Worm (Caenorhabditis elegans) whole organism, midembryonic: Measurements from ENCODE around the gene lpd-7.

ENCODE experiments used
- klf-2 ChIP-seq: fragments of 200-800 bp; sonication (Bioruptor generic); conservative IDR thresholded peaks from 2 replicates; pipeline ENCODE4 v1.3.6; 2022; ENCODE audit warnings: missing genetic modification reagents, missing genetic modification characterization, missing compliant biosample characterization
- med-1 ChIP-seq: sonication (generic microtip); optimal IDR thresholded peaks from 2 replicates; lab custom pipeline; 2017; ENCODE audit warnings: missing genetic modification characterization, mild to moderate bottlenecking, missing compliant biosample characterization, antibody characterized with exemption, missing genetic modification reagents; ENCODE audit not compliant: insufficient read depth
- tab-1 ChIP-seq: fragments of 200-800 bp; sonication (Bioruptor generic); IDR thresholded peaks from 2 replicates; pipeline ENCODE4 v1.3.6; 2022; ENCODE audit warnings: missing genetic modification characterization, missing compliant biosample characterization
- ztf-23 ChIP-seq: fragments of 200-800 bp; sonication (Bioruptor generic); IDR thresholded peaks from 2 replicates; pipeline ENCODE4 v1.3.6; 2022; ENCODE audit warnings: missing genetic modification reagents, missing genetic modification characterization, missing compliant biosample characterization
- ztf-29 ChIP-seq: fragments of 200-800 bp; sonication (Bioruptor generic); IDR thresholded peaks from 2 replicates; pipeline ENCODE4 v1.3.6; 2022; ENCODE audit warnings: missing genetic modification reagents, missing genetic modification characterization, missing compliant biosample characterization

DNA sequence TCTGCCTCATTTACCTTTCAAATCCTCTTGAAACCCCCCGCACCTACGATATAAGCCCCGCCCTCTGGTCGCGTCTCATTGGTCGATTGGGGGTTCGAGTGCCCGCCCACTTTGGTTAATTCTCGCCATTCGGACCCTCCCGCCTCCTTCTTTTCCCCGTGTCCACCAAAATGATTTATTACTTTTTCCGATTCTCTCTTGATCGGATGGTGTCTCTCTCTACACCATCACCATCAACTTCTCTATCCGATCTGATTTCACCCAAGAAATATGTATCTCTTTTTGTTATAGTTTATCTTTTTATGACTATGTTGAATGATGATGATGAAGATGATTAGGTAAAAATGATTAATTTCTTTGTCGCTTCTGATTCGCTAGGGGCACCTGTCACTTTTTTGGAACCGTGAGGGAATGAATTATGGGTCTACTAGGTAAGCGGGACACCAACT lies 18.4 kb upstream of the lpd-7 start:
- TF ChIP-seq tab-1 (GFP tag; lab: Robert Waterston, UW) (no peak), klf-2 (no peak), ztf-29 (GFP tag; lab: Robert Waterston, UW) (no peak), med-1 (GFP tag; lab: Kevin White, UChicago) (no peak), ztf-23 (GFP tag; lab: Robert Waterston, UW) (no peak)
